Worm (Caenorhabditis elegans) whole organism, early embryonic: ENCODE results near the gene hrg-4.

Experiments used
- F13C5.2 ChIP-seq: sonication (generic microtip); optimal IDR thresholded peaks from 2 replicates; lab custom pipeline; 2017; ENCODE audit warnings: mild to moderate bottlenecking, missing genetic modification characterization, inconsistent platforms, missing compliant biosample characterization
- ama-1 ChIP-seq: fragments of 150-350 bp; optimal IDR thresholded peaks from 2 replicates; lab custom pipeline; 2014
- flt-1 ChIP-seq: fragments of 200-800 bp; sonication (Bioruptor generic); IDR thresholded peaks from 2 replicates; pipeline ENCODE4 v1.3.6; 2022; ENCODE audit warnings: missing genetic modification characterization, missing compliant biosample characterization
- hmg-4 ChIP-seq: fragments of 200-800 bp; sonication (Bioruptor generic); optimal IDR thresholded peaks from 2 replicates; lab custom pipeline; 2018; ENCODE audit warnings: mild to moderate bottlenecking, missing genetic modification characterization, missing compliant biosample characterization
- hnd-1 ChIP-seq: sonication (generic microtip); optimal IDR thresholded peaks from 2 replicates; lab custom pipeline; 2016; ENCODE audit warnings: missing genetic modification characterization, missing compliant biosample characterization
- tra-4 ChIP-seq: sonication (generic microtip); optimal IDR thresholded peaks from 2 replicates; lab custom pipeline; 2017; ENCODE audit warnings: missing genetic modification characterization, missing compliant biosample characterization

- TF ChIP-seq F13C5.2 (no peak), tra-4 (tag; lab: Kevin White, UChicago) (no peak), hnd-1 (tag; lab: Kevin White, UChicago) (no peak), ama-1 (lab: Kevin White, UChicago) (no peak), hmg-4 (GFP tag; lab: Kevin White, UChicago) (no peak), flt-1 (GFP tag; lab: Robert Waterston, UW) (no peak)
Measured at ce11 chrIV:11006868-11007267, 23.9 kb downstream of the hrg-4 start.
